Worm (Caenorhabditis elegans): ENCODE data around the gene twk-4.

DNA sequence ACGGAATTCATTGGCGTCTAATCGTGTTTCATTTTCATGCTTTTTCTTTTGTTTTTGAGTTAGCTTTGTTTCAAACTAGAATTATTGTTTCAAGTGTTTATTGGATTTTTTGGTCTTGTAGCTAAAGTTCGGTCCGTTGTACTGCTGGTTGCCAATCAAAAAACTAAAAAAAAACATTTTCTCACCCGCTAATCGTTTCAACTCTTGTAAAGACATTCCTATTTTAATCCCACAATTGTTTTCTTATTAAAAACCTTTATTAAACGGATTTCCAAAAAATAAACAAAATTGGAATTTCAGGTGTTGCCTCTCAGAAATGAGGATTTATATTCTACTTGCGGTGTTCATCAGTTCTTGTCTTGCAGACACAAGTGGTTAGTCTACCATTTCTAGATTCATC, 38.8 kb upstream of the twk-4 start, which contains the start of gene T26C5.2:
- TF ChIP-seq ZK546.5 (tag; optimal IDR thresholded peaks at IDR 0.05) (no peak), ceh-82 (tag; optimal IDR thresholded peaks at IDR 0.05) (no peak), dpl-1 (GFP tag; optimal IDR thresholded peaks at IDR 0.05) (no peak)
